Worm (Caenorhabditis elegans) whole organism, L3 larva: ENCODE measurements around the gene prx-10.

Experiments used
- jun-1 ChIP-seq: fragments of 150-350 bp; optimal IDR thresholded peaks from 2 replicates; lab custom pipeline; 2014; ENCODE audit warnings: missing biosample characterization, missing genetic modification reagents, missing genetic modification characterization
- lsy-12 ChIP-seq: sonication (generic microtip); optimal IDR thresholded peaks from 2 replicates; lab custom pipeline; 2016; ENCODE audit warnings: mild to moderate bottlenecking, missing genetic modification characterization, missing compliant biosample characterization
- nhr-11 ChIP-seq: fragments of 150-350 bp; optimal IDR thresholded peaks from 2 replicates; lab custom pipeline; 2014; ENCODE audit warnings: missing biosample characterization, missing genetic modification characterization

- TF ChIP-seq jun-1 (tag; lab: Kevin White, UChicago) (no peak), lsy-12 (tag; lab: Kevin White, UChicago) (no peak), nhr-11 (no peak)
Measured at ce11 chrIII:5269814-5270213, 33.6 kb downstream of the prx-10 start, which contains the start of gene ZC395.4.
